Worm (Caenorhabditis elegans): ENCODE results near the gene F14F8.9.

The F14F8.9 gene

DNA sequence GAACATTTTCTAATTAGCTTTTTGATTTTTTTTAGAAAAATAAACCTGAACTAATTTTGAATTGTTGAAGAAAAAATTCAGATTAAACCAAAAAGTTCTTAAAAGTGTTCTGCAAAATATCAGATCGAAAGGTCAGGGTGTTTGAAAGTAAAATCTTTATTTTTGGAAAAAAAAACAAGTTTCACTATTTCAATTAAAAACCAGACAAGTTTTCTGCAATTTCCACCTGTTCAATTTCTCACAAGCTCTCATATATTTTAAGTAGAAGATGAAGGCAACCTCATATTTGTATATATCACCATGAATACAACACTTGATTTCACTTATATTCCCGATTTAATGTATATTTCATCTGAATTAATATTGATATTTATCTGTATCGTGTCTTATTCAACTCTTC, 18.9 kb upstream of the F14F8.9 start, which contains the start of gene srz-102:
Gene srz-102 (plus strand): TSS at position 301 of the 400 bp plus-strand sequence.
- TF ChIP-seq flt-1 (GFP tag; IDR thresholded peaks at IDR 0.05) (no peak), ztf-23 (GFP tag; IDR thresholded peaks at IDR 0.05) (no peak), cog-1 (tag; optimal IDR thresholded peaks at IDR 0.05) (no peak), tab-1 (GFP tag; IDR thresholded peaks at IDR 0.05) (no peak), ref-1 (GFP tag; conservative IDR thresholded peaks at IDR 0.05) (no peak), med-1 (GFP tag; optimal IDR thresholded peaks at IDR 0.05; ENCODE audit: insufficient read depth) (no peak), klf-2 (GFP tag; conservative IDR thresholded peaks at IDR 0.05) (no peak), T22C8.4 (GFP tag; IDR thresholded peaks at IDR 0.05) (no peak), ztf-29 (GFP tag; IDR thresholded peaks at IDR 0.05) (no peak)

DNA sequence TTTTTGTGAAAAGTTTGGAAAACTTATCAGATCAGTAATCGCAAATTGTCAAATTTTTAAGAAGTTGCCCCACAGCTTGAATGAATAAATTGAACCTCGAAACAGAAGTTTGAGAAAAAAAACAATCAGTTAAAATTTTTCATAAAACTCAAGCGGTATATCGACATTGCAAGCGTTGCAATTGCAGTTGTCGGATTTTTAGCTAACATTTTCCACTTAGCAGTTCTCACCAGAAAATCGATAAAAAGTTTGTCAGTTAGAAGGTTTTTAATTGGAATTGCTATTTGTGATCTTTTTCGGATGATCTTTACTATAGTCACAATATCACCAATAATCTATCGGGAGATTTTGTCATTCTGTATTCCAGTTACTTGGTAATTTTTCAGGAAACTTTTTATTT, 17.4 kb upstream of the F14F8.9 start, which contains the start of gene srw-43:
Gene srw-43 (plus strand): TSS at position 301 of the 400 bp plus-strand sequence.
- TF ChIP-seq ztf-23 (GFP tag; IDR thresholded peaks at IDR 0.05) = no peak
- TF ChIP-seq med-1 (GFP tag; optimal IDR thresholded peaks at IDR 0.05; ENCODE audit: insufficient read depth) = no peak
- TF ChIP-seq T22C8.4 (GFP tag; IDR thresholded peaks at IDR 0.05) = no peak

DNA sequence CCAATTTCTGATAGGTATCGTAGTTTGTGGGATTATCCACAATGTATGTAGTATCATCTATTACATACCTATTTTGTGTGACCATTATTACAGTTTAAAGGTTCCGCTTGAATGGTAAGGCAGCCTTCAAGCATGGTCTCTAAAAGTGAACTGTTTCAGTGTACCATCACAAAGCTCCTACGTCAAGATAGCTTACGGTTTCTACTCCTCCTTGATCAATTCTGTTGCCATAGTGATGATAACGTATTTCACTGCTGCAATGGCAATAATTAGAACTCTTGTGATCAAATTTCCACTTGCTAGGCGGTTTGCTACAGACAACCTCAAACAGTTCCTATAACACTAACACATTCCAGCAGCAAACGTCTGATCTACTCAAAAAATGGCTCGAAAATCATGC, 15.0 kb upstream of the F14F8.9 start:
- TF ChIP-seq tab-1 (GFP tag; IDR thresholded peaks at IDR 0.05) (no peak), ztf-29 (GFP tag; IDR thresholded peaks at IDR 0.05) (no peak), cog-1 (tag; optimal IDR thresholded peaks at IDR 0.05) (no peak), ref-1 (GFP tag; conservative IDR thresholded peaks at IDR 0.05) (no peak), ztf-23 (GFP tag; IDR thresholded peaks at IDR 0.05) (no peak), klf-2 (GFP tag; conservative IDR thresholded peaks at IDR 0.05) (no peak), T22C8.4 (GFP tag; IDR thresholded peaks at IDR 0.05) (no peak), flt-1 (GFP tag; IDR thresholded peaks at IDR 0.05) (no peak), med-1 (GFP tag; optimal IDR thresholded peaks at IDR 0.05; ENCODE audit: insufficient read depth) (no peak)

DNA sequence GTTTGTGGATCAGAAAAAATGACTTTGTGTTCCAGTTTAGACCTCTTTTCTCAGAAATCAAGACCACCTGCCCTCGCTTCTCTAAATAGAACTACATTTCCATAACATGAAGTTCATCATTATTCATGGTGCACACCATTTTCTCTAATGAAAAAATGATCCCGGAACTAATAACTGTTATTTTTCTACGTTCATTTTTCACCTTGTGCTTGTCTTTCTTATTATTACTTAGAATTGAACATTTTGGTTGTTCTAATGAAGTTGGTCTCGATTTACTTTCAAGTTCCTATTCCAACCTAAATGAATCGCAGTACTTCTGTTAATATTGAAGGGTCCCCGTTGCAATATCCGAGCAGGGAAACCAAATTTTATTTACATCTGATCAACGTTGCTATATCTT, 14.5 kb upstream of the F14F8.9 start, which contains the start of gene srw-36:
Gene srw-36 (plus strand): TSS at position 301 of the 400 bp plus-strand sequence.
- TF ChIP-seq med-1 (GFP tag; optimal IDR thresholded peaks at IDR 0.05; ENCODE audit: insufficient read depth) (no peak), ref-1 (GFP tag; conservative IDR thresholded peaks at IDR 0.05) (no peak), cog-1 (tag; optimal IDR thresholded peaks at IDR 0.05) (no peak)

DNA sequence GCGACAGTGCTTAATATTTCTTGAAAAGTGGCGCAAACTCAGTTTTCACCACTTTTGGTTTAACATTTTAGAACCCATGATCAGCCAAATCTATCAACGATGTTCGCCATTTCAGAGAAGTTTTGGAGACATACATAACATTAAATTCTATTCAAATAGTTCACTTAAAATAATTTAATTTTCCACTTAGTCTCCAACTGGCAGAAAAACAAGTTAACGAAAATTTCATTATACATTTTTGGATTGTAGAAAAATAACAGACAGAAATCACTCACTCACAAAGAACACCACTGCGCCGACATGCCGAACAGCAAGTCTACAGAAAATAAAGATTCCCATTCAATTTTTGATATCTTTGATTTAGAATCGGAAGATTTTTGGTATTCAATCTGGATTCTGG, 11.6 kb upstream of the F14F8.9 start, which contains the start of gene srw-44:
Gene srw-44 (plus strand): TSS at position 301 of the 400 bp plus-strand sequence.
- no peak for TF ChIP-seq ztf-29 (GFP tag; IDR thresholded peaks at IDR 0.05)
- TF ChIP-seq cog-1 (tag; optimal IDR thresholded peaks at IDR 0.05) = no peak
- no peak for TF ChIP-seq flt-1 (GFP tag; IDR thresholded peaks at IDR 0.05)
- no peak for TF ChIP-seq ztf-23 (GFP tag; IDR thresholded peaks at IDR 0.05)
- no peak for TF ChIP-seq med-1 (GFP tag; optimal IDR thresholded peaks at IDR 0.05; ENCODE audit: insufficient read depth)
- TF ChIP-seq klf-2 (GFP tag; conservative IDR thresholded peaks at IDR 0.05) = no peak
- TF ChIP-seq tab-1 (GFP tag; IDR thresholded peaks at IDR 0.05) = no peak
- no peak for TF ChIP-seq T22C8.4 (GFP tag; IDR thresholded peaks at IDR 0.05)
- TF ChIP-seq ref-1 (GFP tag; conservative IDR thresholded peaks at IDR 0.05) = no peak

DNA sequence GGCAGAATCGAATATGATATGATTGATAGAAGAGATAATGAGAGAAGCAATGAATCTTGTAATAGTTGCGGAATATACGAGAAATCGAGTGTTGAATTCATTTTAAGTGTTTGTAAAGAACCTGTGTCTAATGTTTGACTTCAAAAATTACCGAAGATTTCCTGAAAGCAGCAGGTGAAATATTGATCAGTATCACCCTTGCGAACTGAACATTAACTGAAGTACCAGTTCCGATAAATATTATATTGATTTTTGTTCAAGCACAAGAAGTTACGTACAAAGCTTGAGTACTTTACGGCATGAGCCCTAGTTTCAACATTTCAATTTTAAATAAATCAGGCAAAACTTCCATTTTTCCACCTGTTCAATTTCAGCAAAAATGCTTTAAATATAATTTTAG, 10.9 kb upstream of the F14F8.9 start, which contains the start of gene srz-103:
Gene srz-103 (minus strand): TSS at position 101 of the 400 bp plus-strand sequence.
- TF ChIP-seq ztf-23 (GFP tag; IDR thresholded peaks at IDR 0.05) (no peak), klf-2 (GFP tag; conservative IDR thresholded peaks at IDR 0.05) (no peak)

DNA sequence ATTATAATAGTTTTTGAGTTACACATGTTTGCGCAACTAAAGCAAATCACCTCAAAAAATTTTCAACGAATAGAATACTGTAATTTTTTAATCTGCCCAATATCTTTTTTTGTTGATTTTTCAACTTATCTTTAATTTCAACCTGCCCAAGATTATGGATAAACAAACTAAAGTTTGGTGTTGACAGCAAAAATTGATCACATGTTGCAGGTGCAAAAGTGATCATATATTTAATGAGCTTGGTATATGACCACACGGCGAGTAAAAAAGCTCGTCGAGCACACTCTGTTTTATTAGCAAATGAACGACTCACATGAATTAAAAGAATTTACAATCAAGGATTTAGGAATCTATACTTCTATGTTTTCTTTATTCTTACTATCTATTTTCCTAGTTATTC, 7.2 kb upstream of the F14F8.9 start, which contains the start of gene srz-1:
Gene srz-1 (plus strand): TSS at position 301 of the 400 bp plus-strand sequence.
- no peak for TF ChIP-seq klf-2 (GFP tag; conservative IDR thresholded peaks at IDR 0.05)
- no peak for TF ChIP-seq T22C8.4 (GFP tag; IDR thresholded peaks at IDR 0.05)

DNA sequence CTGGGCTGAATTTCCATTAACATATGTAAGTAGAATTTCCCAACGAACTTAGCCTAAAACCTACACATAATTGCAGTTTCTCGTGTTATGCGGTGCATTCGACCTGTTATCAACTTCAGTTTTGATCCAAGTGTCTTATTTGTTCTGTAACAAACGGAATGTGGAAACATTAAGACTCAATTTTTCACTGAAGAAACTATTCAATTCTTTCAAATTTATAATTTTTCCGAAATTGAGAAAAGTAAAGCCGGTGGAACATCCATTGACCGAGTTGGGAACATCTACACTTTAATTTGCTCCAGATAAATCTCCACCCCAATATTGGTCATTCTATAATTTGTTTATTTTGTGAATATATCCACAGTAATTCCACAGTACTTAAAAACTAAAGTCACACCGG, 6.0 kb upstream of the F14F8.9 start:
- TF ChIP-seq ztf-29 (GFP tag; IDR thresholded peaks at IDR 0.05) = no peak
- TF ChIP-seq ref-1 (GFP tag; conservative IDR thresholded peaks at IDR 0.05) = no peak
- TF ChIP-seq T22C8.4 (GFP tag; IDR thresholded peaks at IDR 0.05) = no peak
- TF ChIP-seq tab-1 (GFP tag; IDR thresholded peaks at IDR 0.05) = no peak
- TF ChIP-seq cog-1 (tag; optimal IDR thresholded peaks at IDR 0.05) = no peak
- no peak for TF ChIP-seq flt-1 (GFP tag; IDR thresholded peaks at IDR 0.05)
- no peak for TF ChIP-seq ztf-23 (GFP tag; IDR thresholded peaks at IDR 0.05)
- TF ChIP-seq med-1 (GFP tag; optimal IDR thresholded peaks at IDR 0.05; ENCODE audit: insufficient read depth) = no peak
- no peak for TF ChIP-seq klf-2 (GFP tag; conservative IDR thresholded peaks at IDR 0.05)

DNA sequence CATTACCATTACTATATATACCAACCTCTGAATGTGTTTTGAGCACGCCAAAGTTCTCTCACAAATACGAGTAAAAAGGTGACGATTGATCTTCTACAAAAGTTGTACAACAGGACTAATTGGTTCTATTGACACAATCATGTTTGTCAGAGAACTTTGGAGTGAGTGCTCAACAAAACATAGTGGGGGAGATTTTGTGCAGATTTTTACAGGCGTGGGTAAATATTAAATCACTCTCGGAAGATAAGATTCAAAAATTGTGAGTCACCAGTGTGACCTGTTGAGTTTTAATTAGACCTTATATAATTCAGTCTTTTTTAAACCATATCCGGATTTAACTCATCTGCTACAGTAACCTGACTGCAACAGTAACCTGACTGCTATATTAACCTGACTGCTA, 3.8 kb upstream of the F14F8.9 start, which contains the start of gene F14F8.8:
Gene F14F8.8 (minus strand): TSS at position 101 of the 400 bp plus-strand sequence.
- TF ChIP-seq ztf-29 (GFP tag; IDR thresholded peaks at IDR 0.05) (no peak), tab-1 (GFP tag; IDR thresholded peaks at IDR 0.05) (no peak), T22C8.4 (GFP tag; IDR thresholded peaks at IDR 0.05) (no peak), med-1 (GFP tag; optimal IDR thresholded peaks at IDR 0.05; ENCODE audit: insufficient read depth) (no peak), ref-1 (GFP tag; conservative IDR thresholded peaks at IDR 0.05) (no peak), flt-1 (GFP tag; IDR thresholded peaks at IDR 0.05) (no peak), ztf-23 (GFP tag; IDR thresholded peaks at IDR 0.05) (no peak), cog-1 (tag; optimal IDR thresholded peaks at IDR 0.05) (no peak), klf-2 (GFP tag; conservative IDR thresholded peaks at IDR 0.05) (no peak)

DNA sequence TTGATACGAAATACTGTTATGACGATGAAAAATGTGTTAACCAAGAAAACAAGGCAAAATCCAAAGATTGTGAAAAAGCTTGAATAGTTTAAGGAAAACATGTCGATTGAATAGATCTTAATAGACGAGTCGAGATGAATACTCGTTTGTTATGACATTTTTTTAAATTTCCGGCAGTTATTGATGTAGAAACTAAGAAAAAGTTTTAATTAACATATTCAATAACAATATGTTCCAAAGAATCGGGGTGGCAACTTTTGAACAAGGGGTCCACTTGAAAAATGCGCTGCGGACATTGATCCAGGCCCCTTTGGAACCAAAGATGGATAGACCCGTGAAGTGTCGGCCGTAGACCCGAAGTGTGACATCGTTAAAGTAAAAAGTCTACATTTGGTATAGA, 2.8 kb upstream of the F14F8.9 start, which contains the start of gene str-61:
Gene str-61 (minus strand): TSS at position 101 of the 400 bp plus-strand sequence.
- TF ChIP-seq cog-1 (tag; optimal IDR thresholded peaks at IDR 0.05) (no peak), flt-1 (GFP tag; IDR thresholded peaks at IDR 0.05) (no peak), tab-1 (GFP tag; IDR thresholded peaks at IDR 0.05) (no peak), klf-2 (GFP tag; conservative IDR thresholded peaks at IDR 0.05) (no peak)

DNA sequence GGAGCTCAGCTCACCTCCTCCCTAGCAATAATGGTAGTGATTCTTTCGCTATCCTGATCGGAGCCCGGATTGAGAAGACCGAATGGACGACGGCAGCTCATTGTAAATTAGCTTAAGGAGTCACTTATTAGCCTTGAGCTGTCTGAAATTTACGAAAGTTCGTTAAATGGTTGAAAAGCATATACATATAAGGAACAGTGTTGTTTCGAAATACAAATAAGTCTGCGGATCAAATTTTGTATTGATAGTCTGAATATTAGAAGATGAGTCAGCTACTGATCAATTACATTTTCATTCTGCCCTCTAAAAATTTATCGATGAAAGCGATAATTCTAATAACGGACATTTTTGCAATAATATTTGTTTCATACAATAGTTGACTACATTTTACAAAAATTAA, 1.7 kb downstream of the F14F8.9 start, which contains the start of gene F14F8.14:
Gene F14F8.14 (minus strand): TSS at position 101 of the 400 bp plus-strand sequence.
- TF ChIP-seq cog-1 (tag; optimal IDR thresholded peaks at IDR 0.05) (no peak), ztf-23 (GFP tag; IDR thresholded peaks at IDR 0.05) (no peak), med-1 (GFP tag; optimal IDR thresholded peaks at IDR 0.05; ENCODE audit: insufficient read depth) (no peak), ztf-29 (GFP tag; IDR thresholded peaks at IDR 0.05) (no peak), T22C8.4 (GFP tag; IDR thresholded peaks at IDR 0.05) (no peak), tab-1 (GFP tag; IDR thresholded peaks at IDR 0.05) (no peak), ref-1 (GFP tag; conservative IDR thresholded peaks at IDR 0.05) (no peak), flt-1 (GFP tag; IDR thresholded peaks at IDR 0.05) (no peak), klf-2 (GFP tag; conservative IDR thresholded peaks at IDR 0.05) (no peak)

Measured in whole organism, midembryonic.